Worm (Caenorhabditis elegans): Measurements from ENCODE around the gene C04B4.5.

C04B4.5 gene

DNA sequence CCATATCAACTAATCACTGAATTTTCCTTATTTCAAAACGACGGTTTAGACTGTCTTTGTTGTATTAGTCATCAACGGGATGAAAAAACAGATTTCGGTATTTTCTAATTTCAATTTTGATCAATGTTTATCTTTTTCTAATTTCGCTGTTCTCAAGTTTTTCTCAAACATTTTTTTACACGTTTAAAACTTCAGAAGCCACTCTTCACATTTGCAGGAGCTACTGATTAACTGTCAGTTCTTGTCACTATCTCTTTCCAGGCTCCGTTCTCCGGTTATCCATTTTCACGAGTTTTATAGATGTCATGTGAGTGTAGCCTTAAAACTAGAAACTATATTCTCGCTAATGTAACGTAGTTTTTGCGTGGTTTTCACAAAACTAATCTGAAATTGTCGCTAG is 2.4 kb upstream of the C04B4.5 start, which contains the start of gene C04B4.4:
Gene C04B4.4, plus strand, starts transcription at position 301 of the 400 bp plus-strand sequence.
- TF ChIP-seq dpl-1 (GFP tag; optimal IDR thresholded peaks at IDR 0.05) = no peak
- no peak for TF ChIP-seq pax-3 (tag; optimal IDR thresholded peaks at IDR 0.05)

DNA sequence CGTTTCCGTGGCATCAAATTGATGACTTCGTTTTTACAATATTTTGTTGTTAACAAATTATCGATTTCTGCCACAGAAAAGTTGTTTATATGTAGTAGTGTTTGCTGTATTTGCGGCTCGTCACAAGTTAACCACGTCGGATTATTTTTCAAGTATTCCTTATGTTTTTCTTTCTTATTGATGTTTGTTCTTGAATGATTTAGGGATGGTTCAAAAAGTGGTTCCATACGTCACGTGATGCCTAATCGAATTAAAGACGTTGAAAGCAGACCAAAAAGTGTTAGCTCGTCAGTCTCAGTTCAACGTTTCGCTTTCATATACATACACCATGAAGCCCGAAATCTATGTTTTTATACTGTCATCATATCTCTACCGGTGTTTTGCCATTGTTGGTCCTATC is 2.7 kb downstream of the C04B4.5 start, which contains the start of gene lips-2:
Gene lips-2, plus strand, starts transcription at position 301 of the 400 bp plus-strand sequence.
- TF ChIP-seq ceh-8 (GFP tag; optimal IDR thresholded peaks at IDR 0.05) (no peak), ets-5 (GFP tag; IDR thresholded peaks at IDR 0.05) (no peak), C34B4.2 (tag; optimal IDR thresholded peaks at IDR 0.05) (no peak), vab-15 (tag; optimal IDR thresholded peaks at IDR 0.05) (no peak), dsc-1 (tag; optimal IDR thresholded peaks at IDR 0.05) (no peak), lin-39 (tag; optimal IDR thresholded peaks at IDR 0.05) (no peak), nhr-84 (tag; optimal IDR thresholded peaks at IDR 0.05) (no peak), efl-1 (optimal IDR thresholded peaks at IDR 0.05) (no peak), efl-1 (GFP tag; optimal IDR thresholded peaks at IDR 0.05 in 1 of 2) (no peak), unc-62 (GFP tag; optimal IDR thresholded peaks at IDR 0.05) (no peak), sox-4 (tag; optimal IDR thresholded peaks at IDR 0.05) (no peak), nhr-19 (GFP tag; conservative IDR thresholded peaks at IDR 0.05) (no peak), zag-1 (tag; optimal IDR thresholded peaks at IDR 0.05) (no peak), nhr-90 (tag; optimal IDR thresholded peaks at IDR 0.05; ENCODE audit: poor library complexity) (no peak), nhr-47 (tag; optimal IDR thresholded peaks at IDR 0.05) (no peak), sptf-1 (tag; optimal IDR thresholded peaks at IDR 0.05) (no peak), nhr-77 (tag; optimal IDR thresholded peaks at IDR 0.05) (no peak), egl-13 (tag; optimal IDR thresholded peaks at IDR 0.05) (no peak), ceh-88 (GFP tag; IDR thresholded peaks at IDR 0.05) (no peak), ceh-63 (GFP tag; optimal IDR thresholded peaks at IDR 0.05) (no peak), rnt-1 (tag; optimal IDR thresholded peaks at IDR 0.05) (no peak)

DNA sequence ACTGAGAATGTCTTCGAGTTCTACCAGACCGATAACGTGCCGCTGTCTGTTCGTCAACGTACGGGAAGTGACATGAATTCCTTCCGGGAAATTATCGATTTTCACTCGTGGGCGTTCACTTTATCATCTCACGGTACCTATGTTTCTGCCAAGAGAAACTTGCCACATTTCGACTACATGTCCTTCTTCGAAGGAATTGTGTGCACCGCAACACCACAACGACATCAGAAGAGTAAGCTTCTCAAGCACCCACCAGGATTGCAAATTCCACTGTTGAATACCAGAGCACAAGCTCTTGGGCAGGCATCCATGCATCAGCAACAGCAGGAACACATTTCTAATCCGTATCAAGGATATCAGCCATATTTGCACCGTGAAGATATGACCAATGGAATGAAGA is 4.0 kb downstream of the C04B4.5 start:
- no peak for TF ChIP-seq efl-3 (GFP tag; optimal IDR thresholded peaks at IDR 0.05)
- no peak for TF ChIP-seq snu-23 (GFP tag; optimal IDR thresholded peaks at IDR 0.05)
- no peak for TF ChIP-seq ceh-82 (tag; optimal IDR thresholded peaks at IDR 0.05)
- no peak for TF ChIP-seq mep-1 (tag; optimal IDR thresholded peaks at IDR 0.05)
- TF ChIP-seq ceh-90 (tag; optimal IDR thresholded peaks at IDR 0.05) = no peak
- no peak for TF ChIP-seq hlh-4 (tag; optimal IDR thresholded peaks at IDR 0.05)
- no peak for TF ChIP-seq lin-39 (tag; optimal IDR thresholded peaks at IDR 0.05)

DNA sequence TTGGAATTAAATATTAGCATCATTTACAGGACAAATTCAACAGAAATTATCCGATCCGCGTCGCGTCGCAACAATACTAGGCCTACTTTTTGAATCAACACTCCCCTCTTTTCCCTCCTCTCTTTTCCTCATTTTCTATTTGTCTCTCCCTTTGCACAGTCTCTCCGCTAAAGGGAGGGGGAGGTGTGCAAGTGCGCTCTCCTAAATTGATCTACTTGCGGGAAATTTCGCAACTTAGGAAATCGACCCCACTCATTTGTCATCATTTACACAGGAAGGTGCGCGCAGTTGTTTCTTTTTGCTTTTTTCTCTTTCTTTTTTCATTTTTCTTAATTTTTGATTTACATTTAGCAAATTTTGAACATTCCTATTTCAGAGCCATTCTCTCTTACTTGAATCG is 5.2 kb downstream of the C04B4.5 start, which contains the start of gene C04B4.2:
Gene C04B4.2, plus strand, starts transcription at position 371 of the 400 bp plus-strand sequence.
- TF ChIP-seq nhr-85 (tag) = no peak
- TF ChIP-seq egl-13 (tag; optimal IDR thresholded peaks at IDR 0.05) = no peak
- TF ChIP-seq swsn-7 (tag; optimal IDR thresholded peaks at IDR 0.05) = no peak
- TF ChIP-seq nhr-76 (tag; optimal IDR thresholded peaks at IDR 0.05) = no peak
- no peak for TF ChIP-seq aha-1 (tag; optimal IDR thresholded peaks at IDR 0.05)
- no peak for TF ChIP-seq fkh-4 (tag; optimal IDR thresholded peaks at IDR 0.05; ENCODE audit: borderline replicate concordance)
- no peak for TF ChIP-seq hlh-4 (tag; optimal IDR thresholded peaks at IDR 0.05)
- no peak for TF ChIP-seq nhr-90 (tag; optimal IDR thresholded peaks at IDR 0.05; ENCODE audit: poor library complexity)
- TF ChIP-seq unc-62 (GFP tag; optimal IDR thresholded peaks at IDR 0.05) = no peak
- TF ChIP-seq mdl-1 (tag; optimal IDR thresholded peaks at IDR 0.05) = no peak

DNA sequence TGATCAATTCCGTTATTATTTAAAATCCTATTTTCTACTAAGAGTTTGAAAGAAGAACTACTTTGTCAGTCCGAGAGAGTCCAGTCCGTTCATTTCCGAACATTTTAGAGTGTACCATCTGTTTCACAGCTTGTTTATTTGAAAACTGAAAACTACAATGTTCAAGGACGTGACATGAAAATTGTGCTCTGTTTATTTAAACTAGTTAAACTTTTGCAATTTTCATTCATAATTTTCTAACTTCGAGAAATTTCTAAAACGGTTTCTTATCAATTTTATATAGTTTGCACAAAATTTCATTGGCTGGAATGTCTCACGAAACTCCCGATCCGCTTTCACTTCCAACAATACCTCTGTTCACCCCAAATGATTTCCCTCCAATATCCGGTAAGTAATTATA is 7.7 kb downstream of the C04B4.5 start, which contains the start of gene C04B4.1:
Gene C04B4.1, plus strand, starts transcription at position 301 of the 400 bp plus-strand sequence.
- TF ChIP-seq nhr-84 (tag; optimal IDR thresholded peaks at IDR 0.05) (no peak), mef-2 (tag; optimal IDR thresholded peaks at IDR 0.05) (no peak), elt-2 (tag; optimal IDR thresholded peaks at IDR 0.05) (no peak), mab-9 (GFP tag; IDR thresholded peaks at IDR 0.05) (no peak), snu-23 (GFP tag; optimal IDR thresholded peaks at IDR 0.05) (no peak), ztf-11 (tag; optimal IDR thresholded peaks at IDR 0.05) (no peak), C34B4.2 (tag; optimal IDR thresholded peaks at IDR 0.05) (no peak), nhr-19 (GFP tag; conservative IDR thresholded peaks at IDR 0.05) (no peak), mdl-1 (tag; optimal IDR thresholded peaks at IDR 0.05) (no peak), nhr-28 (tag; optimal IDR thresholded peaks at IDR 0.05) (no peak), lin-35 (GFP tag; optimal IDR thresholded peaks at IDR 0.05) (no peak)

All from whole organism, L1 larva.